Fruit fly (Drosophila melanogaster) whole organism, prepupa: Measurements from ENCODE around the gene Arl2.
A peak's percentile ranks its signal among the peaks of the same experiment; 100 is the strongest.

Experiments used
- Blimp-1 ChIP-seq: fragments of 200-800 bp; sonication (Bioruptor generic); optimal IDR thresholded peaks from 3 replicates; lab custom pipeline; 2017; ENCODE audit warnings: missing biosample characterization, missing genetic modification characterization, mild to moderate bottlenecking, moderate library complexity, missing genetic modification reagents
- CG10669 ChIP-seq: fragments of 200-800 bp; sonication (Bioruptor generic); optimal IDR thresholded peaks from 3 replicates; lab custom pipeline; 2018; ENCODE audit warnings: missing biosample characterization, mild to moderate bottlenecking, missing genetic modification characterization, moderate library complexity
- CG11762 ChIP-seq: fragments of 200-800 bp; sonication (Bioruptor generic); optimal IDR thresholded peaks from 3 replicates; lab custom pipeline; 2016; ENCODE audit warnings: missing biosample characterization, missing genetic modification characterization; ENCODE audit not compliant: insufficient read depth
- CG11902 ChIP-seq: fragments of 200-800 bp; sonication (Bioruptor generic); optimal IDR thresholded peaks from 3 replicates; lab custom pipeline; 2016; ENCODE audit warnings: missing biosample characterization, missing genetic modification characterization
- CG15336 ChIP-seq: fragments of 200-800 bp; sonication (Bioruptor generic); IDR thresholded peaks from 2 replicates; pipeline ENCODE4 v1.3.6; 2022; ENCODE audit warnings: missing biosample characterization, missing genetic modification characterization
- CG1621 ChIP-seq: fragments of 200-800 bp; sonication (Bioruptor generic); optimal IDR thresholded peaks from 3 replicates; lab custom pipeline; 2018; ENCODE audit warnings: missing biosample characterization, mild to moderate bottlenecking, missing genetic modification characterization
- CG16779 ChIP-seq: fragments of 200-800 bp; sonication (Bioruptor generic); optimal IDR thresholded peaks from 3 replicates; lab custom pipeline; 2017; ENCODE audit warnings: missing biosample characterization, mild to moderate bottlenecking, missing genetic modification characterization
- CG3032 ChIP-seq: fragments of 200-800 bp; optimal IDR thresholded peaks from 2 replicates; lab custom pipeline; 2019; ENCODE audit warnings: missing biosample characterization, mild to moderate bottlenecking, missing genetic modification characterization, moderate library complexity
- CG31627 ChIP-seq: fragments of 200-800 bp; sonication (Bioruptor generic); optimal IDR thresholded peaks from 3 replicates; lab custom pipeline; 2016; ENCODE audit warnings: missing biosample characterization, missing genetic modification characterization
- CG32006 ChIP-seq: fragments of 200-800 bp; sonication (Bioruptor generic); optimal IDR thresholded peaks from 3 replicates; lab custom pipeline; 2017; ENCODE audit warnings: missing biosample characterization, mild to moderate bottlenecking, missing genetic modification characterization
- CG34406 ChIP-seq: fragments of 200-800 bp; sonication (Bioruptor generic); optimal IDR thresholded peaks from 3 replicates; lab custom pipeline; 2016; ENCODE audit warnings: missing biosample characterization, missing genetic modification characterization
- CG3919 ChIP-seq: fragments of 200-800 bp; sonication (Bioruptor generic); optimal IDR thresholded peaks from 3 replicates; lab custom pipeline; 2016; ENCODE audit warnings: missing biosample characterization, missing genetic modification characterization
- CG4318 ChIP-seq: fragments of 200-800 bp; sonication (Bioruptor generic); optimal IDR thresholded peaks from 3 replicates; lab custom pipeline; 2017; ENCODE audit warnings: missing biosample characterization, mild to moderate bottlenecking, missing genetic modification characterization
- CG6163 ChIP-seq: fragments of 200-800 bp; sonication (Bioruptor generic); IDR thresholded peaks from 3 replicates; pipeline ENCODE4 v1.3.6; 2022; ENCODE audit warnings: missing biosample characterization, missing genetic modification characterization
- CG6276 ChIP-seq: fragments of 200-800 bp; sonication (Bioruptor generic); optimal IDR thresholded peaks from 2 replicates; lab custom pipeline; 2017; ENCODE audit warnings: missing biosample characterization, mild to moderate bottlenecking, missing genetic modification characterization
- CG6808 ChIP-seq: fragments of 200-800 bp; sonication (Bioruptor generic); optimal IDR thresholded peaks from 3 replicates; lab custom pipeline; 2017; ENCODE audit warnings: missing biosample characterization, missing genetic modification characterization, mild to moderate bottlenecking, moderate library complexity, missing genetic modification reagents
- CG7368 ChIP-seq: fragments of 200-800 bp; sonication (Bioruptor generic); optimal IDR thresholded peaks from 3 replicates; lab custom pipeline; 2016; ENCODE audit warnings: missing biosample characterization, missing genetic modification characterization
- Eip75B ChIP-seq: fragments of 200-800 bp; sonication (Bioruptor generic); optimal IDR thresholded peaks from 3 replicates; lab custom pipeline; 2016; ENCODE audit warnings: missing biosample characterization, missing genetic modification characterization
- Eip78C ChIP-seq: fragments of 200-800 bp; sonication (Bioruptor generic); peaks from one replicate; lab custom pipeline; 2016; ENCODE audit warnings: missing biosample characterization, missing genetic modification characterization
- Eip93F ChIP-seq: fragments of 200-800 bp; sonication (Bioruptor generic); optimal IDR thresholded peaks from 2 replicates; lab custom pipeline; 2016; ENCODE audit warnings: missing biosample characterization, mild to moderate bottlenecking, missing genetic modification characterization
- Ets21C ChIP-seq: fragments of 200-800 bp; sonication (Bioruptor generic); optimal IDR thresholded peaks from 3 replicates; lab custom pipeline; 2016; ENCODE audit warnings: missing biosample characterization, missing genetic modification characterization
- Hr38 ChIP-seq: sonication (Bioruptor generic); optimal IDR thresholded peaks from 2 replicates; lab custom pipeline; 2016; ENCODE audit warnings: missing biosample characterization, missing genetic modification characterization
- Met ChIP-seq: fragments of 200-800 bp; sonication (Bioruptor generic); optimal IDR thresholded peaks from 3 replicates; lab custom pipeline; 2016; ENCODE audit warnings: missing biosample characterization, missing genetic modification characterization
- Sox102F ChIP-seq: fragments of 200-800 bp; sonication (Bioruptor generic); optimal IDR thresholded peaks from 2 replicates; lab custom pipeline; 2016; ENCODE audit warnings: missing biosample characterization, mild to moderate bottlenecking, missing genetic modification characterization
- Sox14 ChIP-seq: fragments of 200-800 bp; sonication (Bioruptor generic); optimal IDR thresholded peaks from 3 replicates; lab custom pipeline; 2016; ENCODE audit warnings: missing biosample characterization, missing genetic modification characterization
- cyc ChIP-seq: fragments of 200-800 bp; sonication (Bioruptor generic); optimal IDR thresholded peaks from 3 replicates; lab custom pipeline; 2016; ENCODE audit warnings: missing biosample characterization, missing genetic modification characterization
- dsx ChIP-seq: fragments of 200-800 bp; optimal IDR thresholded peaks from 3 replicates; lab custom pipeline; 2019; ENCODE audit warnings: missing biosample characterization, mild to moderate bottlenecking, missing genetic modification characterization, moderate library complexity; ENCODE audit not compliant: poor library complexity, severe bottlenecking
- eg ChIP-seq: fragments of 200-800 bp; sonication (Bioruptor generic); IDR thresholded peaks from 3 replicates; pipeline ENCODE4 v1.3.6; 2022; ENCODE audit warnings: missing biosample characterization, missing genetic modification characterization
- esn ChIP-seq: fragments of 200-800 bp; sonication (Bioruptor generic); optimal IDR thresholded peaks from 2 replicates; lab custom pipeline; 2016; ENCODE audit warnings: missing biosample characterization, mild to moderate bottlenecking, missing genetic modification characterization, moderate library complexity
- fd59A ChIP-seq: fragments of 200-800 bp; sonication (Bioruptor generic); optimal IDR thresholded peaks from 2 replicates; lab custom pipeline; 2017; ENCODE audit warnings: missing biosample characterization, mild to moderate bottlenecking, missing genetic modification characterization, missing genetic modification reagents
- fkh ChIP-seq: fragments of 200-800 bp; sonication (Bioruptor generic); optimal IDR thresholded peaks from 3 replicates; lab custom pipeline; 2017; ENCODE audit warnings: missing biosample characterization, mild to moderate bottlenecking, missing genetic modification characterization, moderate library complexity
- pdm3 ChIP-seq: fragments of 200-800 bp; sonication (Bioruptor generic); optimal IDR thresholded peaks from 3 replicates; lab custom pipeline; 2016; ENCODE audit warnings: missing biosample characterization, missing genetic modification characterization
- salr ChIP-seq, 2 experiments: fragments of 200-800 bp; sonication (Bioruptor generic); optimal IDR thresholded peaks; 3 replicates each; lab custom pipeline; 2016 to 2018; ENCODE audit warnings: missing biosample characterization in 2 of 2, missing genetic modification characterization in 2 of 2, mild to moderate bottlenecking in 1 of 2
- topi ChIP-seq: fragments of 200-800 bp; sonication (Bioruptor generic); optimal IDR thresholded peaks from 3 replicates; lab custom pipeline; 2016; ENCODE audit warnings: missing biosample characterization, missing genetic modification characterization
- vri ChIP-seq: fragments of 200-800 bp; sonication (Bioruptor generic); optimal IDR thresholded peaks from 3 replicates; lab custom pipeline; 2016; ENCODE audit warnings: missing biosample characterization, mild to moderate bottlenecking, missing genetic modification characterization

Arl2 gene

DNA sequence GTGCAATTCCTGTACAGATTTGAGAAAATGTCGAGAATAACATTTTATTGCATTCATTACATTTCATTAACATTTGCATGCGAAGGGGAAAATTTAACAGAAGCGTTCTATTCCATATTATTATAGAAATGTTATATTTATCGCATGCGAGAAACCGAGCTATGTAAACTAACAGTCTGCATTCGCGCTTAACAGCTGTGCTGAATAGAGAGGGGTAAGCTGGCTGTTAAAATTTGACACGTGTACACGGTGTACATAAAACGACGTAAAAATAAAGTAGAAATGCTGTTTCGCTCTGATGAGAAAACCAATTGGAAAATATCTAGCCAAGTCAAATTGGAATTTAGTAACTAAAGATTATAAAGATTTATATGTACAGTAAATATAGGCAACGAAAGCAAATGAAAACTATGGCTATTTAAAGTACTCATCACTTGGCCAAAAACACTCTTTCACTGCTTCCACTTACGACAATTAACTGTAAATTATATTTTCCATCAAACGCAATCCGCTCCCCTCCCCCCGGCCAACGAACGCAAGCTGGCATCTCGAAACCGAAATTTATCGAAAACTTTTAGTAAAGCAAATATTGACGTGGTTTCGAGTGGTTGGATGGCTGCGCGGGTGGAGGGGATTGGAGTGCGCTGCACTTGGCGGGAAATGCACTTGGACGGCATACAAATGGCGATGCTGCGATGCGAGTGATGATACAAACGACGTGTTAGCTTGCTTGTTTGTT lies 34.5 kb upstream of the Arl2 start:
- TF ChIP-seq Eip78C (peak; percentile 49), fkh (peak; percentile 59), pdm3 (GFP tag; lab: Kevin White, UChicago) (no peak), CG34406 (no peak), Eip75B (GFP tag; lab: Kevin White, UChicago) (no peak), topi (GFP tag; lab: Kevin White, UChicago) (no peak)

DNA sequence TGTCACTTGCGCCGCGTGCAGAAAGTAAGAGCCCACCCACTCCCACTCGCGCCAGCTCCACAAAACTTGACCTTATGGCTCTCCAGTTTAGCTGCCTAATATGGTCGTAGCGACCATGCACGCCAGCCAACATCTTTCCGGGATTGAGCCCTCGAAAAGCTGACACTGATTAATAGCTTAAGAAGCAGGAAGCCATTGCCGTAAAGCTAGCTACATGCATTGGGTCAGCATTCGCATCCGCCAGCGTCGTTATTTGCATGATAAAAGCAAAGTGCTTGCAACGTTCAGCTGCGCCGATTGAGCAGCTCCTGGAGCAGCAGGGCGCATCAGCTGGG lies 34.0 kb upstream of the Arl2 start:
- TF ChIP-seq Eip93F (no peak), CG4318 (no peak), Blimp-1 (no peak), CG16779 (tag; lab: Kevin White, UChicago) (no peak), Met (GFP tag; lab: Kevin White, UChicago) (no peak), CG15336 (GFP tag; lab: Robert Waterston, UW) (no peak), CG32006 (GFP tag; lab: Kevin White, UChicago) (no peak), Sox102F (no peak), CG1621 (tag; lab: Kevin White, UChicago) (no peak), salr (GFP tag; optimal IDR thresholded peaks at IDR 0.05; lab: Kevin White, UChicago) (no peak), CG3919 (GFP tag; lab: Kevin White, UChicago) (no peak), fd59A (GFP tag; lab: Kevin White, UChicago) (no peak), CG31627 (no peak), Ets21C (GFP tag; lab: Kevin White, UChicago) (no peak), topi (GFP tag; lab: Kevin White, UChicago) (no peak), eg (GFP tag; lab: Robert Waterston, UW) (no peak), Sox14 (GFP tag; lab: Kevin White, UChicago) (no peak), pdm3 (GFP tag; lab: Kevin White, UChicago) (no peak)

DNA sequence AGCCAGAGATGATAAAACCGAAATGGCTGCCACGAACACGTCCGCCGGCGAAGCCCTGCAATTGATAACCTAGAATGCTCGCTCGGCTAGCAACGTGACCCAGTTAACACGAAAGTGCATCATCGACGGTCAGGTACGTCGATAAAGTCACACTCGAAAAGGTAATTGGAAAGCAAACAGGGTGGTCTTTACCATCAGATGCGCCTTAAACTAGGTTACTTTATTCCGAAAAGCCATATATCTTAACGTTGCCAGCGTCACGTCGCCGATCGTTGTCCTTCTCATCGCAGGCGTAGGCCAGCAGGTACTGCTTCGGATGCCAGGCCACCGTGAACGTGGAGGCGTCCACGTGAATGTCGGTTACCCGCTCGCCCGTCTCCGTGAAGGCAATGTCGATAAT lies 33.6 kb upstream of the Arl2 start:
- TF ChIP-seq CG11762 (GFP tag; lab: Kevin White, UChicago) (no peak), CG3032 (no peak), CG7368 (GFP tag; lab: Kevin White, UChicago) (no peak), Eip78C (no peak), dsx (GFP tag; lab: Kevin White, UChicago) (no peak), Sox14 (GFP tag; lab: Kevin White, UChicago) (no peak), Hr38 (GFP tag; lab: Kevin White, UChicago) (no peak), CG6808 (GFP tag; lab: Kevin White, UChicago) (no peak), CG6276 (GFP tag; lab: Kevin White, UChicago) (no peak), CG4318 (no peak), eg (GFP tag; lab: Robert Waterston, UW) (no peak), cyc (no peak), CG6163 (GFP tag; lab: Robert Waterston, UW) (no peak), vri (GFP tag; lab: Kevin White, UChicago) (no peak)
- TF ChIP-seq, all 60 proteins: peak for 0

DNA sequence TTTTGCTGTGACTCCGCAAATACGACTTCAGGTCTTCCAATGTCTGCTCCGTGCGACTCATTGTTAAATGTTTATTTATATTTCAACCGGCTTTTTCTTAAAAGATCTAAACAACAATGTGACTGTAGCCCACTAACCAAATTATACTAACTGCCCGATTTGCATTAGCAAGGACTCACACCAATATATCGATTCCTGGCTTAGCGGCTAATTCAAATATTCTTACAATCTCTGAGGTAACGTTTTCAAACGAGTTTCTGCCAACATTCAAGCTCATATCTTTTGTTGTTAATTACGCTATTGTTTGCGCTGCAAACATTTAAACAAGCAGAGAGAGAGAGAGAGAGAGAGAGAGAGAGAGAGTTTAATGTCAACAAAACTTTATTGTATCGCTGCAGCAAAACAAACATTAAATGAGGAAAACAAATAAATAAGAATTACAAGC lies 32.4 kb upstream of the Arl2 start, which contains the start of gene tex:
TSS of gene tex (minus strand) at position 131 of the 445 bp plus-strand sequence.
- TF ChIP-seq cyc (no peak), Eip78C (peak; percentile 34), Ets21C (GFP tag; lab: Kevin White, UChicago) (no peak), CG34406 (no peak), CG3032 (no peak), fkh (peak; percentile 72)
- TF ChIP-seq, all 60 proteins: peak for 2

DNA sequence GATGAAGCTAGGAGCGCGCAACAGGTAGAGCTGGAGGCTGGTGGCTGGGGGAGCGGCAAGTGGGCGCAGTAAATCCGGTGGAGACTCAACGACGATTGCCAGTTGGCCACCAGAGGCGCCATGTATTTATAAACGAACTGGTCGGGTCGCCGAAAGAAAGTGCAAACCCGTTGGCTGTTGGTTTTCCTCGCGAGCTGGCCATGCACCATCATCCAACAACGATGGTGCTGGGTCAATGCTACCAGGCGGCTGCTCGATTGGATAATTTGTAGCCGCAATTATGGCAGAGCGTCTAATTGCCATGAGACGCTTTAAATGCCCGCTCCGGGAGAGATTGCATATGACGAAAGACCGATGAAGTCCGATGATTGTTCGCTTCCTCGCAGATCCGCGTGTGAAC lies 30.2 kb upstream of the Arl2 start, which contains the start of gene CG11693:
TSS of gene CG11693 (minus strand) at position 101 of the 400 bp plus-strand sequence.
- no peak for TF ChIP-seq esn
- TF ChIP-seq CG11902 (GFP tag; lab: Kevin White, UChicago): no peak
- TF ChIP-seq CG10669: no peak
- TF ChIP-seq pdm3 (GFP tag; lab: Kevin White, UChicago): no peak
- TF ChIP-seq fkh: no peak
- no peak for TF ChIP-seq topi (GFP tag; lab: Kevin White, UChicago)
